Worm (Caenorhabditis elegans): ENCODE data around the gene F54D8.6.

DNA sequence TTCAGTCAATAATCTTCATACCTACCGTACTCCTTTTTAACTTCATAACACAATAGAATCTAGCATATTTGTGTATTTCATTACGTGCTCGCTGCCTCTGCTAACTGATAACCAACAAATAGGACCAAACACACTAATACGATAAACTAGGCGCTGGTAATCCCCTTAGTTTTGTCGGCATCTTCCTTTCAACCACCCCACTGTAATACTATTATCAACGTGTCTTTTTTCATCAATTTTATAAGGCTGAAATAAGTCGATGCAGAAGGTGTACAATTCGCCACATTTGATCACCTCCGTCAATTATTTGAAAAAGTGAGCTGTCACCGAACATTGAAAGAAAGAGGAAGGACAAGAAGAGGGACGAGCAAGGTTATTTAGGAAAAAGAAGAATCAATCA is 44.7 kb downstream of the F54D8.6 start:
- no peak for TF ChIP-seq mes-4 (tag; optimal IDR thresholded peaks at IDR 0.05)
- TF ChIP-seq unc-62 (GFP tag; optimal IDR thresholded peaks at IDR 0.05) = no peak
- TF ChIP-seq nhr-27 (tag; optimal IDR thresholded peaks at IDR 0.05) = no peak
